Fruit fly (Drosophila melanogaster) whole organism, embryonic: ENCODE results near the gene CG8176.

ENCODE experiments used
- Bgb ChIP-seq: fragments of 200-800 bp; sonication (Bioruptor generic); IDR thresholded peaks from 2 replicates; pipeline ENCODE4 v1.3.6; 2022; ENCODE audit warnings: missing biosample characterization, missing genetic modification characterization; ENCODE audit not compliant: partially characterized antibody
- CG11560 ChIP-seq: fragments of 200-800 bp; sonication (Bioruptor generic); IDR thresholded peaks from 3 replicates; pipeline ENCODE4 v1.3.6; 2022; ENCODE audit warnings: missing biosample characterization, missing genetic modification characterization
- CG12071 ChIP-seq: fragments of 200-800 bp; sonication (Bioruptor generic); optimal IDR thresholded peaks from 3 replicates; lab custom pipeline; 2018; ENCODE audit warnings: missing biosample characterization, mild to moderate bottlenecking, missing genetic modification characterization
- CG12659 ChIP-seq: fragments of 200-800 bp; sonication (Bioruptor generic); optimal IDR thresholded peaks from 3 replicates; lab custom pipeline; 2017; ENCODE audit warnings: mild to moderate bottlenecking, missing biosample characterization, missing genetic modification reagents, missing genetic modification characterization
- CG14441 ChIP-seq: fragments of 200-800 bp; sonication (Bioruptor generic); IDR thresholded peaks from 2 replicates; pipeline ENCODE4 v1.3.6; 2022; ENCODE audit warnings: missing biosample characterization, missing genetic modification characterization
- CG15011 ChIP-seq: fragments of 200-800 bp; sonication (Bioruptor generic); optimal IDR thresholded peaks from 3 replicates; lab custom pipeline; 2018; ENCODE audit warnings: missing biosample characterization, mild to moderate bottlenecking, missing genetic modification characterization
- CG17359 ChIP-seq: fragments of 200-800 bp; sonication (Bioruptor generic); optimal IDR thresholded peaks from 3 replicates; lab custom pipeline; 2018; ENCODE audit warnings: missing biosample characterization, mild to moderate bottlenecking, missing genetic modification characterization, moderate library complexity
- CG32532 ChIP-seq: fragments of 200-800 bp; sonication (Bioruptor generic); IDR thresholded peaks from 2 replicates; pipeline ENCODE4 v1.3.6; 2022; ENCODE audit warnings: missing biosample characterization, missing genetic modification characterization
- CG33213 ChIP-seq: fragments of 200-800 bp; sonication (Bioruptor generic); optimal IDR thresholded peaks from 3 replicates; lab custom pipeline; 2016; ENCODE audit warnings: missing biosample characterization, missing genetic modification characterization
- CG34224 ChIP-seq: fragments of 200-800 bp; sonication (Bioruptor generic); IDR thresholded peaks from 3 replicates; pipeline ENCODE4 v1.3.6; 2022; ENCODE audit warnings: missing biosample characterization, missing genetic modification characterization; ENCODE audit not compliant: partially characterized antibody
- CG4360 ChIP-seq: fragments of 200-800 bp; sonication (Bioruptor generic); IDR thresholded peaks from 2 replicates; pipeline ENCODE4 v1.3.6; 2022; ENCODE audit warnings: missing biosample characterization, missing genetic modification characterization
- CG4820 ChIP-seq: fragments of 200-800 bp; sonication (Bioruptor generic); optimal IDR thresholded peaks from 3 replicates; lab custom pipeline; 2016; ENCODE audit warnings: missing biosample characterization, missing genetic modification characterization
- CG4854 ChIP-seq: fragments of 200-800 bp; sonication (Bioruptor generic); optimal IDR thresholded peaks from 2 replicates; lab custom pipeline; 2016; ENCODE audit warnings: missing biosample characterization, missing genetic modification characterization, inconsistent platforms
- CG5953 ChIP-seq: fragments of 200-800 bp; sonication (Bioruptor generic); IDR thresholded peaks from 2 replicates; pipeline ENCODE4 v1.3.6; 2022; ENCODE audit warnings: missing biosample characterization, missing genetic modification characterization
- CG6813 ChIP-seq: fragments of 200-800 bp; sonication (Bioruptor generic); optimal IDR thresholded peaks from 2 replicates; lab custom pipeline; 2017; ENCODE audit warnings: missing biosample characterization, missing genetic modification characterization, mild to moderate bottlenecking, moderate library complexity, missing genetic modification reagents
- CG8478 ChIP-seq: fragments of >200 bp; optimal IDR thresholded peaks from 2 replicates; lab custom pipeline; 2018
- Dad ChIP-seq: fragments of 200-800 bp; sonication (Bioruptor generic); optimal IDR thresholded peaks from 3 replicates; lab custom pipeline; 2016; ENCODE audit warnings: missing biosample characterization, missing genetic modification characterization
- Deaf1 ChIP-seq: fragments of 200-800 bp; optimal IDR thresholded peaks from 3 replicates; lab custom pipeline; 2019; ENCODE audit warnings: missing biosample characterization, mild to moderate bottlenecking, missing genetic modification characterization, moderate library complexity
- Gsc ChIP-seq: fragments of 200-800 bp; sonication (Bioruptor generic); IDR thresholded peaks from 2 replicates; pipeline ENCODE4 v1.3.6; 2022; ENCODE audit warnings: missing biosample characterization, missing genetic modification characterization
- Gug ChIP-seq: fragments of 200-800 bp; sonication (Bioruptor generic); IDR thresholded peaks from 4 replicates; pipeline ENCODE4 v1.3.6; 2022; ENCODE audit warnings: missing biosample characterization, missing genetic modification characterization
- H15 ChIP-seq: fragments of 200-800 bp; sonication (Bioruptor generic); IDR thresholded peaks from 3 replicates; pipeline ENCODE4 v1.3.6; 2022; ENCODE audit warnings: missing biosample characterization, missing genetic modification characterization
- HLH54F ChIP-seq: fragments of 200-800 bp; sonication (Bioruptor generic); optimal IDR thresholded peaks from 3 replicates; lab custom pipeline; 2016; ENCODE audit warnings: missing biosample characterization, missing genetic modification characterization
- Meics ChIP-seq: fragments of 200-800 bp; sonication (Bioruptor generic); optimal IDR thresholded peaks from 2 replicates; lab custom pipeline; 2017; ENCODE audit warnings: missing biosample characterization, mild to moderate bottlenecking, missing genetic modification characterization
- Oaz ChIP-seq: fragments of 200-800 bp; sonication (Bioruptor generic); IDR thresholded peaks from 2 replicates; pipeline ENCODE4 v1.3.6; 2022; ENCODE audit warnings: missing biosample characterization, missing genetic modification characterization
- Oli ChIP-seq: fragments of 200-800 bp; sonication (Bioruptor generic); optimal IDR thresholded peaks from 2 replicates; lab custom pipeline; 2018; ENCODE audit warnings: missing biosample characterization, mild to moderate bottlenecking, missing genetic modification characterization, moderate library complexity
- Xbp1 ChIP-seq: fragments of 200-800 bp; sonication (Bioruptor generic); optimal IDR thresholded peaks from 3 replicates; lab custom pipeline; 2016; ENCODE audit warnings: missing biosample characterization, mild to moderate bottlenecking, missing genetic modification characterization
- abd-A ChIP-seq: fragments of 200-800 bp; sonication (Bioruptor generic); optimal IDR thresholded peaks from 3 replicates; lab custom pipeline; 2019; ENCODE audit warnings: missing biosample characterization, mild to moderate bottlenecking, missing genetic modification characterization, moderate library complexity
- bsh ChIP-seq, 2 experiments: fragments of 200-800 bp; sonication (Bioruptor generic); optimal IDR thresholded peaks; 2 replicates each; lab custom pipeline; 2017 to 2018; ENCODE audit warnings: mild to moderate bottlenecking in 2 of 2, missing biosample characterization in 2 of 2, missing genetic modification characterization in 2 of 2, moderate library complexity in 1 of 2
- cas ChIP-seq: fragments of 200-800 bp; sonication (Bioruptor generic); IDR thresholded peaks from 2 replicates; pipeline ENCODE4 v1.3.6; 2022; ENCODE audit warnings: missing biosample characterization, missing genetic modification characterization
- cg ChIP-seq: fragments of 200-800 bp; sonication (Bioruptor generic); optimal IDR thresholded peaks from 3 replicates; lab custom pipeline; 2019; ENCODE audit warnings: missing biosample characterization, mild to moderate bottlenecking, missing genetic modification characterization, moderate library complexity
- crol ChIP-seq: fragments of 200-800 bp; sonication (Bioruptor generic); IDR thresholded peaks from 2 replicates; pipeline ENCODE4 v1.3.6; 2022; ENCODE audit warnings: missing biosample characterization, missing genetic modification characterization
- dysf ChIP-seq: fragments of 200-800 bp; sonication (Bioruptor generic); IDR thresholded peaks from 3 replicates; pipeline ENCODE4 v1.3.6; 2022; ENCODE audit warnings: missing biosample characterization, missing genetic modification characterization
- eyg ChIP-seq: fragments of 200-800 bp; sonication (Bioruptor generic); optimal IDR thresholded peaks from 3 replicates; lab custom pipeline; 2016; ENCODE audit warnings: missing biosample characterization, missing genetic modification characterization
- fd102C ChIP-seq: fragments of 200-800 bp; sonication (Bioruptor generic); optimal IDR thresholded peaks from 2 replicates; lab custom pipeline; 2018; ENCODE audit warnings: missing biosample characterization, mild to moderate bottlenecking, missing genetic modification characterization, moderate library complexity
- fd3F ChIP-seq: fragments of 200-800 bp; sonication (Bioruptor generic); optimal IDR thresholded peaks from 2 replicates; lab custom pipeline; 2018; ENCODE audit warnings: missing biosample characterization, mild to moderate bottlenecking, missing genetic modification characterization, moderate library complexity
- gem ChIP-seq: fragments of 200-800 bp; sonication (Bioruptor generic); optimal IDR thresholded peaks from 2 replicates; lab custom pipeline; 2019; ENCODE audit warnings: missing biosample characterization, mild to moderate bottlenecking, missing genetic modification characterization, moderate library complexity
- ind ChIP-seq: fragments of 200-800 bp; sonication (Bioruptor generic); optimal IDR thresholded peaks from 3 replicates; lab custom pipeline; 2016; ENCODE audit warnings: missing biosample characterization, missing genetic modification characterization
- jigr1 ChIP-seq: fragments of 200-800 bp; sonication (Bioruptor generic); IDR thresholded peaks from 3 replicates; pipeline ENCODE4 v1.3.6; 2022; ENCODE audit warnings: missing biosample characterization, missing genetic modification characterization
- jing ChIP-seq: fragments of 200-800 bp; sonication (Bioruptor generic); optimal IDR thresholded peaks from 2 replicates; lab custom pipeline; 2018; ENCODE audit warnings: missing biosample characterization, mild to moderate bottlenecking, missing genetic modification characterization
- ken ChIP-seq: fragments of 200-800 bp; sonication (Bioruptor generic); IDR thresholded peaks from 3 replicates; pipeline ENCODE4 v1.3.6; 2022; ENCODE audit warnings: missing biosample characterization, missing genetic modification characterization
- mld ChIP-seq: fragments of 200-800 bp; sonication (Bioruptor generic); IDR thresholded peaks from 3 replicates; pipeline ENCODE4 v1.3.6; 2022; ENCODE audit warnings: missing biosample characterization, missing genetic modification characterization; ENCODE audit not compliant: partially characterized antibody
- rib ChIP-seq: fragments of 200-800 bp; sonication (Bioruptor generic); IDR thresholded peaks from 2 replicates; pipeline ENCODE4 v1.3.6; 2022; ENCODE audit warnings: missing biosample characterization, missing genetic modification characterization
- ro ChIP-seq: fragments of 200-800 bp; sonication (Bioruptor generic); IDR thresholded peaks from 2 replicates; pipeline ENCODE4 v1.3.6; 2022; ENCODE audit warnings: missing biosample characterization, missing genetic modification characterization
- sd ChIP-seq: fragments of 200-800 bp; sonication (Bioruptor generic); optimal IDR thresholded peaks from 3 replicates; lab custom pipeline; 2018; ENCODE audit warnings: missing biosample characterization, mild to moderate bottlenecking, missing genetic modification characterization, moderate library complexity
- sr ChIP-seq: fragments of 200-800 bp; sonication (Bioruptor generic); IDR thresholded peaks from 3 replicates; pipeline ENCODE4 v1.3.6; 2022; ENCODE audit warnings: missing biosample characterization, missing genetic modification characterization
- tgo ChIP-seq: fragments of 200-800 bp; sonication (Bioruptor generic); IDR thresholded peaks from 3 replicates; pipeline ENCODE4 v1.3.6; 2022; ENCODE audit warnings: missing biosample characterization, missing genetic modification characterization
- ttk ChIP-seq: fragments of 200-800 bp; sonication (Bioruptor generic); IDR thresholded peaks from 2 replicates; pipeline ENCODE4 v2.1.2; 2022; ENCODE audit warnings: missing biosample characterization, missing genetic modification characterization
- vvl ChIP-seq: fragments of 200-800 bp; sonication (Bioruptor generic); IDR thresholded peaks from 2 replicates; pipeline ENCODE4 v1.3.6; 2022; ENCODE audit warnings: missing biosample characterization, missing genetic modification characterization
- zf30C ChIP-seq: fragments of 200-800 bp; sonication (Bioruptor generic); optimal IDR thresholded peaks from 3 replicates; lab custom pipeline; 2018; ENCODE audit warnings: missing biosample characterization, mild to moderate bottlenecking, missing genetic modification characterization

Gene CG8176

dm6 chr3R:9527907-9528842 lies 12.4 kb downstream of the CG8176 start (continued):
- TF ChIP-seq CG8478 (lab: Kevin White, UChicago) (no peak), CG17359 (peak; percentile 86), CG4854 (GFP tag; lab: Kevin White, UChicago) (peak; percentile 92), CG33213 (peak; percentile 89), eyg (GFP tag; lab: Kevin White, UChicago) (peak; percentile 90), HLH54F (GFP tag; lab: Kevin White, UChicago) (peak; percentile 81), Deaf1 (tag; lab: Kevin White, UChicago) (peak; percentile 66), CG34224 (GFP tag; lab: Robert Waterston, UW) (no peak), gem (tag; lab: Kevin White, UChicago) (peak; percentile 88), CG5953 (GFP tag; lab: Robert Waterston, UW) (peak; percentile 77), fd102C (GFP tag; lab: Kevin White, UChicago) (no peak), Gsc (GFP tag; lab: Robert Waterston, UW) (no peak), zf30C (GFP tag; lab: Kevin White, UChicago) (no peak), H15 (GFP tag; lab: Robert Waterston, UW) (peak; percentile 86), ken (GFP tag; lab: Robert Waterston, UW) (peak; percentile 79; the same call in 2 of the 3 replicates), CG15011 (peak; percentile 85), jing (GFP tag; lab: Kevin White, UChicago) (no peak), cg (GFP tag; lab: Kevin White, UChicago) (peak; percentile 5), Oli (peak; percentile 75), sr (peak; percentile 74; the same call in 1 of the 3 replicates), Gug (GFP tag; lab: Robert Waterston, UW) (peak; percentile 92), Meics (peak; percentile 95), CG4820 (peak; percentile 81), ro (GFP tag; lab: Robert Waterston, UW) (peak; percentile 58), ind (GFP tag; lab: Kevin White, UChicago) (peak; percentile 95), vvl (GFP tag; lab: Robert Waterston, UW) (peak; percentile 97), CG12659 (GFP tag; lab: Kevin White, UChicago) (peak; percentile 79), bsh (GFP tag; optimal IDR thresholded peaks at IDR 0.05; lab: Kevin White, UChicago) (peak; percentile 41 to 73), ttk (GFP tag; lab: Robert Waterston, UW) (peak; percentile 82), rib (GFP tag; lab: Robert Waterston, UW) (peak; percentile 96), cas (peak; percentile 91), CG11560 (tag; lab: Robert Waterston, UW) (peak; percentile 77; the same call in 2 of the 3 replicates), Xbp1 (peak; percentile 78), Oaz (GFP tag; lab: Robert Waterston, UW) (peak; percentile 68), CG32532 (GFP tag; lab: Robert Waterston, UW) (peak; percentile 98), crol (no peak), dysf (GFP tag; lab: Robert Waterston, UW) (peak; percentile 95), Bgb (GFP tag; lab: Robert Waterston, UW) (peak; percentile 39; the same call in 1 of the 2 replicates), tgo (GFP tag; lab: Robert Waterston, UW) (peak; percentile 91), abd-A (tag; lab: Kevin White, UChicago) (no peak), CG12071 (peak; percentile 95), CG14441 (GFP tag; lab: Robert Waterston, UW) (peak; percentile 95), fd3F (GFP tag; lab: Kevin White, UChicago) (peak; percentile 78), CG6813 (GFP tag; lab: Kevin White, UChicago) (peak; percentile 89), jigr1 (GFP tag; lab: Robert Waterston, UW) (peak; percentile 66; the same call in 1 of the 3 replicates), mld (GFP tag; lab: Robert Waterston, UW) (no peak), sd (tag; lab: Kevin White, UChicago) (peak; percentile 85), CG4360 (GFP tag; lab: Robert Waterston, UW) (peak; percentile 12; the same call in 1 of the 2 replicates), Dad (peak; percentile 90)
